Fruit fly (Drosophila melanogaster) whole organism, embryonic: ENCODE measurements around the gene EAChm.

Experiments used
- Adf1 ChIP-seq: fragments of 200-800 bp; sonication (Bioruptor generic); IDR thresholded peaks from 2 replicates; pipeline ENCODE4 v1.3.6; 2022; ENCODE audit warnings: missing biosample characterization, missing genetic modification characterization
- Aef1 ChIP-seq: fragments of 200-800 bp; sonication (Bioruptor generic); IDR thresholded peaks from 3 replicates; pipeline ENCODE4 v1.3.6; 2022; ENCODE audit warnings: missing biosample characterization, missing genetic modification characterization
- Asciz ChIP-seq: fragments of 200-800 bp; sonication (Bioruptor generic); optimal IDR thresholded peaks from 2 replicates; lab custom pipeline; 2017; ENCODE audit warnings: missing biosample characterization, mild to moderate bottlenecking, missing genetic modification characterization, missing genetic modification reagents
- B-H2 ChIP-seq: fragments of 200-800 bp; sonication (Bioruptor generic); optimal IDR thresholded peaks from 2 replicates; lab custom pipeline; 2018; ENCODE audit warnings: missing biosample characterization, mild to moderate bottlenecking, missing genetic modification characterization
- Bgb ChIP-seq: fragments of 200-800 bp; sonication (Bioruptor generic); IDR thresholded peaks from 2 replicates; pipeline ENCODE4 v1.3.6; 2022; ENCODE audit warnings: missing biosample characterization, missing genetic modification characterization; ENCODE audit not compliant: partially characterized antibody
- CG10147 ChIP-seq: fragments of 200-800 bp; sonication (Bioruptor generic); optimal IDR thresholded peaks from 2 replicates; lab custom pipeline; 2019; ENCODE audit warnings: missing biosample characterization, mild to moderate bottlenecking, missing genetic modification characterization, moderate library complexity
- CG10543 ChIP-seq: fragments of 200-800 bp; sonication (Bioruptor generic); optimal IDR thresholded peaks from 3 replicates; lab custom pipeline; 2017; ENCODE audit warnings: missing biosample characterization, mild to moderate bottlenecking, missing genetic modification characterization, moderate library complexity
- CG11456 ChIP-seq: fragments of 200-800 bp; sonication (Bioruptor generic); IDR thresholded peaks from 3 replicates; pipeline ENCODE4 v1.3.6; 2022; ENCODE audit warnings: missing biosample characterization, missing genetic modification characterization
- CG12744 ChIP-seq: fragments of 200-800 bp; sonication (Bioruptor generic); optimal IDR thresholded peaks from 2 replicates; lab custom pipeline; 2016; ENCODE audit warnings: missing biosample characterization, missing genetic modification characterization
- CG13296 ChIP-seq: fragments of 200-800 bp; sonication (Bioruptor generic); optimal IDR thresholded peaks from 3 replicates; lab custom pipeline; 2018; ENCODE audit warnings: missing biosample characterization, mild to moderate bottlenecking, missing genetic modification characterization
- CG15269 ChIP-seq: fragments of 200-800 bp; sonication (Bioruptor generic); optimal IDR thresholded peaks from 2 replicates; lab custom pipeline; 2018; ENCODE audit warnings: missing biosample characterization, mild to moderate bottlenecking, missing genetic modification characterization, moderate library complexity
- CG15601 ChIP-seq: fragments of 200-800 bp; sonication (Bioruptor generic); optimal IDR thresholded peaks from 3 replicates; lab custom pipeline; 2019; ENCODE audit warnings: missing biosample characterization, mild to moderate bottlenecking, missing genetic modification characterization, moderate library complexity
- CG17186 ChIP-seq: fragments of 200-800 bp; sonication (Bioruptor generic); optimal IDR thresholded peaks from 3 replicates; lab custom pipeline; 2017; ENCODE audit warnings: missing biosample characterization, missing genetic modification reagents, missing genetic modification characterization
- CG17328 ChIP-seq: fragments of 200-800 bp; sonication (Bioruptor generic); IDR thresholded peaks from 2 replicates; pipeline ENCODE4 v1.3.6; 2022; ENCODE audit warnings: missing biosample characterization, missing genetic modification characterization
- CG17802 ChIP-seq: fragments of 200-800 bp; sonication (Bioruptor generic); optimal IDR thresholded peaks from 2 replicates; lab custom pipeline; 2018; ENCODE audit warnings: missing biosample characterization, mild to moderate bottlenecking, missing genetic modification characterization, moderate library complexity
- CG18619 ChIP-seq: fragments of 200-800 bp; sonication (Bioruptor generic); optimal IDR thresholded peaks from 3 replicates; lab custom pipeline; 2017; ENCODE audit warnings: missing biosample characterization, mild to moderate bottlenecking, missing genetic modification characterization
- CG30403 ChIP-seq: fragments of 200-800 bp; sonication (Bioruptor generic); optimal IDR thresholded peaks from 3 replicates; lab custom pipeline; 2016; ENCODE audit warnings: missing biosample characterization, missing genetic modification characterization
- CG30431 ChIP-seq: fragments of 200-800 bp; sonication (Bioruptor generic); optimal IDR thresholded peaks from 2 replicates; lab custom pipeline; 2017; ENCODE audit warnings: missing biosample characterization, missing genetic modification characterization
- CG31441 ChIP-seq: fragments of 200-800 bp; sonication (Bioruptor generic); IDR thresholded peaks from 2 replicates; pipeline ENCODE4 v1.3.6; 2022; ENCODE audit warnings: missing biosample characterization, missing genetic modification characterization
- CG42726 ChIP-seq: fragments of 200-800 bp; sonication (Bioruptor generic); IDR thresholded peaks from 2 replicates; pipeline ENCODE4 v1.3.6; 2022; ENCODE audit warnings: missing biosample characterization, missing genetic modification characterization; ENCODE audit not compliant: partially characterized antibody
- CG43689 ChIP-seq: fragments of 200-800 bp; sonication (Bioruptor generic); IDR thresholded peaks from 2 replicates; pipeline ENCODE4 v1.3.6; 2022; ENCODE audit warnings: missing biosample characterization, missing genetic modification characterization
- CG4617 ChIP-seq: fragments of 200-800 bp; sonication (Bioruptor generic); optimal IDR thresholded peaks from 3 replicates; lab custom pipeline; 2016; ENCODE audit warnings: missing biosample characterization, missing genetic modification characterization, borderline replicate concordance
- CG8765 ChIP-seq: fragments of 200-800 bp; sonication (Bioruptor generic); IDR thresholded peaks from 2 replicates; pipeline ENCODE4 v1.3.6; 2022; ENCODE audit warnings: missing biosample characterization, missing genetic modification characterization
- CG9437 ChIP-seq: fragments of 200-800 bp; sonication (Bioruptor generic); optimal IDR thresholded peaks from 2 replicates; lab custom pipeline; 2018; ENCODE audit warnings: missing biosample characterization, mild to moderate bottlenecking, missing genetic modification characterization
- Dip3 ChIP-seq: fragments of 200-800 bp; sonication (Bioruptor generic); optimal IDR thresholded peaks from 3 replicates; lab custom pipeline; 2016; ENCODE audit warnings: missing biosample characterization, missing genetic modification characterization
- E2f1 ChIP-seq: fragments of 200-800 bp; sonication (Bioruptor generic); IDR thresholded peaks from 2 replicates; pipeline ENCODE4 v1.3.6; 2022; ENCODE audit warnings: missing biosample characterization, missing genetic modification characterization
- Hand ChIP-seq: fragments of 200-800 bp; sonication (Bioruptor generic); optimal IDR thresholded peaks from 2 replicates; lab custom pipeline; 2017; ENCODE audit warnings: mild to moderate bottlenecking, missing biosample characterization, missing genetic modification reagents, missing genetic modification characterization
- Hr3 ChIP-seq: fragments of 200-800 bp; sonication (Bioruptor generic); optimal IDR thresholded peaks from 3 replicates; lab custom pipeline; 2016; ENCODE audit warnings: missing biosample characterization, missing genetic modification characterization
- Meics ChIP-seq: fragments of 200-800 bp; sonication (Bioruptor generic); optimal IDR thresholded peaks from 2 replicates; lab custom pipeline; 2017; ENCODE audit warnings: missing biosample characterization, mild to moderate bottlenecking, missing genetic modification characterization
- Mes4 ChIP-seq: fragments of 200-800 bp; sonication (Bioruptor generic); optimal IDR thresholded peaks from 2 replicates; lab custom pipeline; 2016; ENCODE audit warnings: missing biosample characterization, missing genetic modification characterization
- Nf-YC ChIP-seq: fragments of 200-800 bp; optimal IDR thresholded peaks from 3 replicates; lab custom pipeline; 2019; ENCODE audit warnings: missing biosample characterization, mild to moderate bottlenecking, missing genetic modification characterization, moderate library complexity
- NfI ChIP-seq: fragments of 200-800 bp; sonication (Bioruptor generic); optimal IDR thresholded peaks from 3 replicates; lab custom pipeline; 2018; ENCODE audit warnings: missing biosample characterization, mild to moderate bottlenecking, missing genetic modification characterization, moderate library complexity
- Sox102F ChIP-seq: fragments of 200-800 bp; sonication (Bioruptor generic); optimal IDR thresholded peaks from 2 replicates; lab custom pipeline; 2018; ENCODE audit warnings: missing biosample characterization, mild to moderate bottlenecking, missing genetic modification characterization, moderate library complexity
- aop ChIP-seq: fragments of 200-800 bp; sonication (Bioruptor generic); IDR thresholded peaks from 2 replicates; pipeline ENCODE4 v1.3.6; 2022; ENCODE audit warnings: missing biosample characterization, missing genetic modification characterization
- bcd ChIP-seq: fragments of 200-800 bp; sonication (Bioruptor generic); optimal IDR thresholded peaks from 2 replicates; lab custom pipeline; 2017; ENCODE audit warnings: missing biosample characterization, mild to moderate bottlenecking, missing genetic modification characterization
- bigmax ChIP-seq: fragments of 200-800 bp; sonication (Bioruptor generic); optimal IDR thresholded peaks from 2 replicates; lab custom pipeline; 2018; ENCODE audit warnings: missing biosample characterization, mild to moderate bottlenecking, missing genetic modification characterization
- cad ChIP-seq: fragments of >200 bp; optimal IDR thresholded peaks from 2 replicates; lab custom pipeline; 2017; ENCODE audit warnings: missing biosample characterization, missing genetic modification characterization
- crol ChIP-seq: fragments of 200-800 bp; sonication (Bioruptor generic); IDR thresholded peaks from 2 replicates; pipeline ENCODE4 v1.3.6; 2022; ENCODE audit warnings: missing biosample characterization, missing genetic modification characterization
- cwo ChIP-seq: fragments of 200-800 bp; sonication (Bioruptor generic); optimal IDR thresholded peaks from 3 replicates; lab custom pipeline; 2017; ENCODE audit warnings: missing biosample characterization, missing genetic modification characterization, mild to moderate bottlenecking, moderate library complexity, missing genetic modification reagents
- dmrt11E ChIP-seq: fragments of 200-800 bp; sonication (Bioruptor generic); optimal IDR thresholded peaks from 3 replicates; lab custom pipeline; 2018; ENCODE audit warnings: missing biosample characterization, mild to moderate bottlenecking, missing genetic modification characterization, moderate library complexity
- fru ChIP-seq: fragments of >200 bp; optimal IDR thresholded peaks from 2 replicates; lab custom pipeline; 2017
- gfzf ChIP-seq: fragments of 200-800 bp; sonication (Bioruptor generic); optimal IDR thresholded peaks from 2 replicates; lab custom pipeline; 2016; ENCODE audit warnings: missing biosample characterization, mild to moderate bottlenecking, missing genetic modification characterization, moderate library complexity
- p53 ChIP-seq: fragments of 200-800 bp; sonication (Bioruptor generic); optimal IDR thresholded peaks from 2 replicates; lab custom pipeline; 2016; ENCODE audit warnings: missing biosample characterization, missing genetic modification characterization
- pb ChIP-seq: fragments of 200-800 bp; sonication (Bioruptor generic); optimal IDR thresholded peaks from 3 replicates; lab custom pipeline; 2016; ENCODE audit warnings: missing biosample characterization, missing genetic modification characterization
- phol ChIP-seq: fragments of 200-800 bp; sonication (Bioruptor generic); optimal IDR thresholded peaks from 3 replicates; lab custom pipeline; 2018; ENCODE audit warnings: missing biosample characterization, mild to moderate bottlenecking, missing genetic modification characterization, moderate library complexity
- sens ChIP-seq: fragments of 200-800 bp; sonication (Bioruptor generic); peaks from one replicate; lab custom pipeline; 2016; ENCODE audit warnings: missing biosample characterization, missing genetic modification characterization
- sens-2 ChIP-seq: fragments of 200-800 bp; sonication (Bioruptor generic); IDR thresholded peaks from 2 replicates; pipeline ENCODE4 v1.3.6; 2022; ENCODE audit warnings: missing biosample characterization, missing genetic modification characterization
- sisA ChIP-seq: fragments of 200-800 bp; sonication (Bioruptor generic); IDR thresholded peaks from 2 replicates; pipeline ENCODE4 v1.3.6; 2022; ENCODE audit warnings: missing biosample characterization, missing genetic modification characterization
- tgo ChIP-seq: fragments of 200-800 bp; sonication (Bioruptor generic); IDR thresholded peaks from 3 replicates; pipeline ENCODE4 v1.3.6; 2022; ENCODE audit warnings: missing biosample characterization, missing genetic modification characterization
- wdn ChIP-seq: fragments of 200-800 bp; sonication (Bioruptor generic); IDR thresholded peaks from 2 replicates; pipeline ENCODE4 v1.3.6; 2022; ENCODE audit warnings: missing biosample characterization, missing genetic modification characterization
- zf30C ChIP-seq: fragments of 200-800 bp; sonication (Bioruptor generic); optimal IDR thresholded peaks from 3 replicates; lab custom pipeline; 2018; ENCODE audit warnings: missing biosample characterization, mild to moderate bottlenecking, missing genetic modification characterization

EAChm gene

dm6 chr3L:15034061-15034713 is 20.4 kb upstream of the EAChm start (continued):
- TF ChIP-seq CG9437 (GFP tag; lab: Kevin White, UChicago) = peak; percentile 40
- TF ChIP-seq CG18619 (GFP tag; lab: Kevin White, UChicago) = peak; percentile 48
- no peak for TF ChIP-seq tgo
- no peak for TF ChIP-seq cad (GFP tag; lab: Kevin White, UChicago)
- peak; percentile 37 for TF ChIP-seq B-H2 (GFP tag; lab: Kevin White, UChicago)
- no peak for TF ChIP-seq CG43689 (GFP tag; lab: Robert Waterston, UW)
- no peak for TF ChIP-seq CG12744 (GFP tag; lab: Kevin White, UChicago)
- TF ChIP-seq bigmax (GFP tag; lab: Kevin White, UChicago) = no peak
- TF ChIP-seq aop (GFP tag; lab: Robert Waterston, UW) = no peak
- peak; percentile 49 for TF ChIP-seq bcd (GFP tag; lab: Kevin White, UChicago)
- peak; percentile 73 for TF ChIP-seq Hand
- peak; percentile 16 for TF ChIP-seq Hr3 (GFP tag; lab: Kevin White, UChicago)
- TF ChIP-seq zf30C (GFP tag; lab: Kevin White, UChicago) = peak; percentile 46
- TF ChIP-seq CG30403 = peak; percentile 29
- TF ChIP-seq Mes4 (GFP tag; lab: Kevin White, UChicago) = no peak
- TF ChIP-seq Meics (GFP tag; lab: Kevin White, UChicago) = peak; percentile 78
- no peak for TF ChIP-seq pb (GFP tag; lab: Kevin White, UChicago)
- TF ChIP-seq CG31441 (GFP tag; lab: Robert Waterston, UW) = peak; percentile 63
- TF ChIP-seq CG17802 = no peak
- no peak for TF ChIP-seq CG4617
- peak; percentile 38 for TF ChIP-seq Sox102F (GFP tag; lab: Kevin White, UChicago)
- TF ChIP-seq CG15601 (tag; lab: Kevin White, UChicago) = no peak
- peak; percentile 58 for TF ChIP-seq CG10543 (GFP tag; lab: Kevin White, UChicago)
- no peak for TF ChIP-seq Dip3 (GFP tag; lab: Kevin White, UChicago)
- no peak for TF ChIP-seq CG8765
- no peak for TF ChIP-seq gfzf (GFP tag; lab: Kevin White, UChicago)
- peak; percentile 30 for TF ChIP-seq Nf-YC (tag; lab: Kevin White, UChicago)
- TF ChIP-seq CG13296 (GFP tag; lab: Kevin White, UChicago) = peak; percentile 54
- 0 out of 2 replicates have a peak, but pooled peaks have one; percentile 29 for TF ChIP-seq wdn
- TF ChIP-seq Bgb (GFP tag; lab: Robert Waterston, UW) = no peak
- peak; percentile 32; the same call in 1 of the 3 replicates for TF ChIP-seq CG11456 (GFP tag; lab: Robert Waterston, UW)
- TF ChIP-seq p53 (GFP tag; lab: Kevin White, UChicago) = no peak
- peak; percentile 40 for TF ChIP-seq phol (tag; lab: Kevin White, UChicago)
- TF ChIP-seq crol (GFP tag; lab: Robert Waterston, UW) = no peak
- no peak for TF ChIP-seq dmrt11E
- TF ChIP-seq sens (GFP tag; lab: Kevin White, UChicago) = peak; percentile 41
- no peak for TF ChIP-seq CG17186
- TF ChIP-seq CG42726 (GFP tag; lab: Robert Waterston, UW) = no peak
- TF ChIP-seq Asciz (GFP tag; lab: Kevin White, UChicago) = no peak
- no peak for TF ChIP-seq sens-2 (GFP tag; lab: Robert Waterston, UW)
- TF ChIP-seq cwo (GFP tag; lab: Kevin White, UChicago) = peak; percentile 56
- peak; percentile 49 for TF ChIP-seq CG15269 (tag; lab: Kevin White, UChicago)
- no peak for TF ChIP-seq sisA (GFP tag; lab: Robert Waterston, UW)
- no peak for TF ChIP-seq fru
- TF ChIP-seq CG10147 (GFP tag; lab: Kevin White, UChicago) = peak; percentile 59
- TF ChIP-seq Aef1 (GFP tag; lab: Robert Waterston, UW) = no peak
- TF ChIP-seq E2f1 (GFP tag; lab: Robert Waterston, UW) = no peak
- no peak for TF ChIP-seq CG17328 (GFP tag; lab: Robert Waterston, UW)
- no peak for TF ChIP-seq CG30431 (GFP tag; lab: Kevin White, UChicago)
- TF ChIP-seq NfI (GFP tag; lab: Kevin White, UChicago) = peak; percentile 36
- TF ChIP-seq Adf1 = no peak
